Worm (Caenorhabditis elegans) whole organism, L1 larva: Measurements from ENCODE around the gene dmd-7.
A peak's percentile ranks its signal among the peaks of the same experiment; 100 is the strongest.

Experiments used
- blmp-1 ChIP-seq: fragments of 150-350 bp; optimal IDR thresholded peaks from 2 replicates; lab custom pipeline; 2014; ENCODE audit warnings: missing biosample characterization, missing genetic modification characterization
- ceh-88 ChIP-seq: fragments of 200-800 bp; sonication (Bioruptor generic); IDR thresholded peaks from 2 replicates; pipeline ENCODE4 v1.3.6; 2022; ENCODE audit warnings: missing genetic modification characterization, missing compliant biosample characterization
- dsc-1 ChIP-seq: sonication (generic microtip); optimal IDR thresholded peaks from 2 replicates; lab custom pipeline; 2016; ENCODE audit warnings: mild to moderate bottlenecking, missing genetic modification characterization, missing compliant biosample characterization
- efl-3 ChIP-seq: fragments of 200-800 bp; sonication (Bioruptor generic); optimal IDR thresholded peaks from 2 replicates; lab custom pipeline; 2018; ENCODE audit warnings: mild to moderate bottlenecking, missing genetic modification characterization, missing compliant biosample characterization
- egl-13 ChIP-seq: sonication (generic microtip); optimal IDR thresholded peaks from 2 replicates; lab custom pipeline; 2016; ENCODE audit warnings: missing genotype, missing genetic modification reagents, missing genetic modification characterization, missing compliant biosample characterization
- egl-27 ChIP-seq, 2 experiments: fragments of 150-350 bp in 1 of 2; sonication (generic microtip); optimal IDR thresholded peaks; 3 replicates each; lab custom pipeline; 2017 to 2018; ENCODE audit warnings: missing biosample characterization in 2 of 2, missing genetic modification characterization in 2 of 2, missing genetic modification reagents in 2 of 2
- elt-2 ChIP-seq: sonication (generic microtip); optimal IDR thresholded peaks from 2 replicates; lab custom pipeline; 2016; ENCODE audit warnings: missing genetic modification characterization, mild to moderate bottlenecking, inconsistent platforms, missing compliant biosample characterization, missing genetic modification reagents
- elt-3 ChIP-seq, 6 experiments: fragments of 150-350 bp in 1 of 6; sonication (generic microtip); optimal IDR thresholded peaks; 2 replicates each; lab custom pipeline; 2017 to 2018; ENCODE audit warnings: missing biosample characterization in 6 of 6, missing genetic modification characterization in 6 of 6, inconsistent platforms in 1 of 6
- fkh-10 ChIP-seq: sonication (generic microtip); optimal IDR thresholded peaks from 2 replicates; lab custom pipeline; 2017; ENCODE audit warnings: missing biosample characterization, missing genetic modification reagents, missing genetic modification characterization
- fkh-4 ChIP-seq: sonication (generic microtip); optimal IDR thresholded peaks from 2 replicates; lab custom pipeline; 2016; ENCODE audit warnings: missing compliant biosample characterization, missing genetic modification characterization, borderline replicate concordance
- fos-1 ChIP-seq: fragments of 150-350 bp; optimal IDR thresholded peaks from 2 replicates; lab custom pipeline; 2014; ENCODE audit warnings: missing biosample characterization, missing genetic modification characterization
- grh-1 ChIP-seq: fragments of 200-800 bp; sonication (Bioruptor generic); IDR thresholded peaks from 2 replicates; pipeline ENCODE4 v1.3.6; 2022; ENCODE audit warnings: missing genetic modification reagents, missing genetic modification characterization, missing compliant biosample characterization
- hlh-17 ChIP-seq: fragments of 200-800 bp; sonication (Bioruptor generic); optimal IDR thresholded peaks from 2 replicates; lab custom pipeline; 2018; ENCODE audit warnings: missing genetic modification characterization, mild to moderate bottlenecking, missing compliant biosample characterization, moderate library complexity, borderline replicate concordance
- lin-14 ChIP-seq: fragments of 200-800 bp; sonication (Bioruptor generic); optimal IDR thresholded peaks from 2 replicates; lab custom pipeline; 2018; ENCODE audit warnings: mild to moderate bottlenecking, missing genetic modification characterization, moderate library complexity, missing compliant biosample characterization
- lir-3 ChIP-seq: sonication (generic microtip); optimal IDR thresholded peaks from 2 replicates; lab custom pipeline; 2016; ENCODE audit warnings: mild to moderate bottlenecking, missing genetic modification characterization, moderate library complexity, missing compliant biosample characterization; ENCODE audit not compliant: poor library complexity
- lsy-2 ChIP-seq, 2 experiments: fragments of 150-350 bp; optimal IDR thresholded peaks; 2 replicates each; lab custom pipeline; 2014; ENCODE audit warnings: missing biosample characterization in 2 of 2, missing genetic modification characterization in 2 of 2
- mab-9 ChIP-seq: fragments of 200-800 bp; sonication (Bioruptor generic); IDR thresholded peaks from 2 replicates; pipeline ENCODE4 v1.3.6; 2022; ENCODE audit warnings: missing genetic modification reagents, missing genetic modification characterization, missing compliant biosample characterization
- mef-2 ChIP-seq: fragments of 150-350 bp; optimal IDR thresholded peaks from 2 replicates; lab custom pipeline; 2014; ENCODE audit warnings: missing biosample characterization, missing genetic modification characterization
- nhr-19 ChIP-seq: fragments of 200-800 bp; sonication (Bioruptor generic); conservative IDR thresholded peaks from 2 replicates; pipeline ENCODE4 v1.3.6; 2022; ENCODE audit warnings: missing genetic modification characterization, missing compliant biosample characterization
- nhr-20 ChIP-seq: sonication (generic microtip); optimal IDR thresholded peaks from 2 replicates; lab custom pipeline; 2016; ENCODE audit warnings: mild to moderate bottlenecking, missing genetic modification characterization, missing compliant biosample characterization
- nhr-237 ChIP-seq: fragments of 150-350 bp; optimal IDR thresholded peaks from 2 replicates; lab custom pipeline; 2014; ENCODE audit warnings: missing biosample characterization, missing genetic modification characterization
- nhr-47 ChIP-seq: sonication (generic microtip); optimal IDR thresholded peaks from 2 replicates; lab custom pipeline; 2016; ENCODE audit warnings: mild to moderate bottlenecking, missing genetic modification characterization, moderate library complexity, missing compliant biosample characterization
- nhr-71 ChIP-seq: sonication (generic microtip); optimal IDR thresholded peaks from 2 replicates; lab custom pipeline; 2016; ENCODE audit warnings: mild to moderate bottlenecking, missing genetic modification characterization, moderate library complexity, missing compliant biosample characterization
- nhr-76 ChIP-seq: sonication (generic microtip); optimal IDR thresholded peaks from 2 replicates; lab custom pipeline; 2017; ENCODE audit warnings: missing biosample characterization, missing genetic modification characterization
- nhr-77 ChIP-seq: fragments of 150-350 bp; optimal IDR thresholded peaks from 2 replicates; lab custom pipeline; 2014; ENCODE audit warnings: missing biosample characterization, missing genetic modification characterization
- pag-3 ChIP-seq: sonication (generic microtip); optimal IDR thresholded peaks from 2 replicates; lab custom pipeline; 2017; ENCODE audit warnings: missing genetic modification characterization, mild to moderate bottlenecking, missing compliant biosample characterization, antibody characterized with exemption, borderline replicate concordance; ENCODE audit not compliant: insufficient read depth
- pax-3 ChIP-seq: fragments of 200-800 bp; sonication (Bioruptor generic); optimal IDR thresholded peaks from 2 replicates; lab custom pipeline; 2018; ENCODE audit warnings: mild to moderate bottlenecking, missing genetic modification characterization, moderate library complexity, missing compliant biosample characterization
- rnt-1 ChIP-seq: sonication (generic microtip); optimal IDR thresholded peaks from 2 replicates; lab custom pipeline; 2016; ENCODE audit warnings: mild to moderate bottlenecking, missing genetic modification characterization, moderate library complexity, missing compliant biosample characterization
- skn-1 ChIP-seq: fragments of 150-350 bp; optimal IDR thresholded peaks from 2 replicates; lab custom pipeline; 2014; ENCODE audit warnings: missing biosample characterization, missing genetic modification characterization
- snu-23 ChIP-seq: sonication (generic microtip); optimal IDR thresholded peaks from 2 replicates; lab custom pipeline; 2016; ENCODE audit warnings: missing genetic modification characterization, missing compliant biosample characterization
- sox-4 ChIP-seq: sonication (generic microtip); optimal IDR thresholded peaks from 2 replicates; lab custom pipeline; 2016; ENCODE audit warnings: missing genetic modification characterization, missing compliant biosample characterization
- sup-37 ChIP-seq: fragments of 200-800 bp; sonication (Bioruptor generic); optimal IDR thresholded peaks from 2 replicates; lab custom pipeline; 2018; ENCODE audit warnings: mild to moderate bottlenecking, missing genetic modification characterization, missing compliant biosample characterization
- unc-130 ChIP-seq: fragments of 150-350 bp; optimal IDR thresholded peaks from 2 replicates; lab custom pipeline; 2017; ENCODE audit warnings: missing biosample characterization, missing genetic modification characterization, inconsistent platforms
- unc-30 ChIP-seq: sonication (generic microtip); optimal IDR thresholded peaks from 2 replicates; lab custom pipeline; 2017; ENCODE audit warnings: missing biosample characterization, missing genetic modification characterization
- unc-62 ChIP-seq: fragments of 150-350 bp; optimal IDR thresholded peaks from 2 replicates; lab custom pipeline; 2014; ENCODE audit warnings: missing biosample characterization, missing genetic modification reagents, missing genetic modification characterization
- unc-98 ChIP-seq: fragments of 200-800 bp; sonication (Bioruptor generic); IDR thresholded peaks from 2 replicates; pipeline ENCODE4 v1.3.6; 2022; ENCODE audit warnings: missing genetic modification characterization, missing compliant biosample characterization
- vab-15 ChIP-seq: sonication (generic microtip); optimal IDR thresholded peaks from 2 replicates; lab custom pipeline; 2017; ENCODE audit warnings: missing genotype, mild to moderate bottlenecking, missing genetic modification characterization, missing compliant biosample characterization

Gene dmd-7

DNA sequence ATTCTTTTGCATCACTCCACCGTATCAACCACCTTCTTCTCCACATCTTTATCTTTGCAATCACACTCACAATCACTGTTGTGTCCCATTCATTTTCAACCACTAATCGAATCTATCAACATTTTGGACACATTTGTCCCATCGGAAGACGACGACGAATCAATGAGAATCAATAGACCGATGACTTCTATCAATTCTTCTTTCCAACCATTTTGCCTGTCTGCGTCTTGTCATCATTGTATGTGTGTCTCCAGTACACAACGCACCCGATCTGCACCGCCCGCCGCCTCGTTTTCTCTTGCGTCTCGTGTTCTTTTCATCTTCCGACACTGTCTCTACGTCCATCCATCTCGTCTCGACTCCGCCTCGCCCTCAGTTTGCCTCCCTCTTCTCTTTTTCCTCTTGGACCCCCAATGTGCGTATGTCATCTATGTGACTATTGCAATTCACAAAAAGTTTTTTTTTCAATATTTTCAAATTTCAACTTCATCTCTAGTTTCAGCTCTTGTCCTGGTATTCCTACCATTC, at the start of gene dmd-7 (continued):
- peak; percentile 48 for TF ChIP-seq nhr-237 (tag; lab: Kevin White, UChicago)
- no peak for TF ChIP-seq pax-3 (tag; lab: Kevin White, UChicago)
- TF ChIP-seq mef-2 (tag; lab: Kevin White, UChicago): no peak
- TF ChIP-seq rnt-1: peak; percentile 84
- TF ChIP-seq elt-3 (tag; optimal IDR thresholded peaks at IDR 0.05; lab: Kevin White, UChicago): peak; percentile 64 to 96 (median 90)
- peak; percentile 99 for TF ChIP-seq nhr-20 (tag; lab: Kevin White, UChicago)
- TF ChIP-seq pag-3: no peak
- peak; percentile 71 to 90 for TF ChIP-seq egl-27 (tag; optimal IDR thresholded peaks at IDR 0.05; lab: Kevin White, UChicago)
- TF ChIP-seq nhr-47: peak; percentile 91
- no peak for TF ChIP-seq unc-62 (GFP tag; lab: Kevin White, UChicago)
- TF ChIP-seq unc-130 (tag; lab: Kevin White, UChicago): peak; percentile 85
- TF ChIP-seq sup-37: no peak
- peak; percentile 53 for TF ChIP-seq egl-13
- no peak for TF ChIP-seq fkh-4 (tag; lab: Kevin White, UChicago)
- peak; percentile 95 for TF ChIP-seq snu-23
- TF ChIP-seq nhr-76 (tag; lab: Kevin White, UChicago): peak; percentile 58
- TF ChIP-seq unc-30: no peak
- TF ChIP-seq sox-4 (tag; lab: Kevin White, UChicago): peak; percentile 90
- TF ChIP-seq ceh-88 (GFP tag; lab: Robert Waterston, UW): peak; percentile 60; the same call in 1 of the 2 replicates
- 0 out of 2 replicates have a peak, but pooled peaks have one; percentile 40 for TF ChIP-seq mab-9 (GFP tag; lab: Robert Waterston, UW)
- TF ChIP-seq vab-15: no peak
- TF ChIP-seq skn-1 (tag; lab: Kevin White, UChicago): peak; percentile 86
- no peak for TF ChIP-seq unc-98 (GFP tag; lab: Robert Waterston, UW)
- TF ChIP-seq efl-3 (GFP tag; lab: Kevin White, UChicago): peak; percentile 37
- peak; percentile 51 for TF ChIP-seq elt-2 (tag; lab: Kevin White, UChicago)

DNA sequence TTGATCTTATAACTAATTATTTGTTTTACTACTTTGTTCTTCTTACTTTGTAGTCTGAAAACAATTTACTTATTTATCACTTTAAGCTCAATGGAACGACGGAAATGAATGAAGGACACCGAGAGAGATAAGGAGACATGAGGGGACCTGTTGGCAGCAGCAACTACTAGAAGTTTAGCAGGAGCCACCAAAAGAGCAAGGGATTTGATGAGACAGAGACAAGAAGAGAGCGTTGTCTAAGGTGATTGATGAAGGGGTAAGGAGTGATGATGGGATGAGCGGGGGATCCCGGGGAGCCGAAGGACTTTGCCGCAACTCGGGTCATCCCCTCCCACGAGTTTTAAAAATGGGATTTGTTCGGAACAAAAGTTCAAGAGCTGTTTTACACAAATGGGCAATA, 44.2 kb upstream of the dmd-7 start, which contains the start of gene ttn-1:
Gene ttn-1 (minus strand): TSS at position 60 of the 400 bp plus-strand sequence.
- TF ChIP-seq snu-23 (peak; percentile 7), rnt-1 (peak; percentile 52), fkh-10 (GFP tag; lab: Kevin White, UChicago) (no peak), lir-3 (tag; lab: Kevin White, UChicago) (no peak), unc-130 (tag; lab: Kevin White, UChicago) (peak; percentile 23), nhr-71 (tag; lab: Kevin White, UChicago) (peak; percentile 33), blmp-1 (tag; lab: Kevin White, UChicago) (no peak), lin-14 (GFP tag; lab: Kevin White, UChicago) (peak; percentile 68), nhr-76 (tag; lab: Kevin White, UChicago) (no peak)
- TF ChIP-seq, all 84 proteins: peak for 5

DNA sequence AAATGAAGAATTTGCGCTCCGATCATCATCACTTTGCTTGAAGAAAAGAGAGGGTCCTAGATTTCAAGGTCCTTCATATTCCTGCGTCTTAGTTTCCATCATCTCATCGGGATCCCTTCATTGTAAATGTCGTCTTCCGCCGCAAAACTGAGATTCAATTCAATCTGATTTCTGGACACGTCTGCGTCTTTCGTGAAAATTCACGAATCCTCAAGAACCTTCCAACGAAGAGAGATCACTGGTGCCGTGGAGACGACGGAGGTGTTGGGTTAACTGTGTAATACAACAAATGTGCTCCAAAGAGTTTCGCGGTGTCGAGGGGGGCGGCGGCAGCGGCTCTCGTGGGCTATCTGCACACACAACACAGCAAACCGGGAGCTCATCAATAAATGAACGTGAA, 42.7 kb upstream of the dmd-7 start:
- TF ChIP-seq nhr-20 (tag; lab: Kevin White, UChicago) (peak; percentile 26), grh-1 (GFP tag; lab: Robert Waterston, UW) (no peak), lsy-2 (tag; optimal IDR thresholded peaks at IDR 0.05; lab: Kevin White, UChicago) (peak in 1 of 2 experiments; percentile 1), nhr-19 (GFP tag; lab: Robert Waterston, UW) (peak; percentile 41; the same call in 1 of the 2 replicates), unc-98 (GFP tag; lab: Robert Waterston, UW) (0 out of 2 replicates have a peak, but pooled peaks have one; percentile 8), nhr-77 (tag; lab: Kevin White, UChicago) (no peak), lin-14 (GFP tag; lab: Kevin White, UChicago) (peak; percentile 86), fos-1 (tag; lab: Kevin White, UChicago) (no peak), unc-130 (tag; lab: Kevin White, UChicago) (peak; percentile 41), nhr-71 (tag; lab: Kevin White, UChicago) (peak; percentile 71), nhr-47 (no peak), nhr-237 (tag; lab: Kevin White, UChicago) (no peak), snu-23 (peak; percentile 56), dsc-1 (tag; lab: Kevin White, UChicago) (peak; percentile 45), hlh-17 (GFP tag; lab: Kevin White, UChicago) (no peak), rnt-1 (peak; percentile 54)
